Worm (Caenorhabditis elegans) whole organism, young adult: Measurements from ENCODE around the gene srg-25.

Source experiments
- F23B12.7 ChIP-seq: sonication (generic microtip); optimal IDR thresholded peaks from 2 replicates; lab custom pipeline; 2017; ENCODE audit warnings: missing genetic modification characterization, mild to moderate bottlenecking, missing compliant biosample characterization, antibody characterized with exemption, moderate library complexity; ENCODE audit not compliant: insufficient read depth
- F33H1.4 ChIP-seq: fragments of 200-800 bp; sonication (Bioruptor generic); IDR thresholded peaks from 2 replicates; pipeline ENCODE4 v1.3.6; 2022; ENCODE audit warnings: missing genetic modification reagents, missing genetic modification characterization, missing compliant biosample characterization
- F55B11.4 ChIP-seq: sonication (generic microtip); optimal IDR thresholded peaks from 2 replicates; lab custom pipeline; 2016; ENCODE audit warnings: missing compliant biosample characterization, missing genetic modification characterization, borderline replicate concordance; ENCODE audit not compliant: insufficient read depth
- K12H6.12 ChIP-seq: fragments of 200-800 bp; sonication (Bioruptor generic); optimal IDR thresholded peaks from 2 replicates; lab custom pipeline; 2018; ENCODE audit warnings: mild to moderate bottlenecking, missing genetic modification characterization, missing compliant biosample characterization
- Y56A3A.18 ChIP-seq: fragments of 200-800 bp; sonication (Bioruptor generic); IDR thresholded peaks from 2 replicates; pipeline ENCODE4 v1.3.6; 2022; ENCODE audit warnings: missing genetic modification reagents, missing genetic modification characterization, missing compliant biosample characterization
- Y79H2A.3 ChIP-seq: fragments of 200-800 bp; sonication (Bioruptor generic); conservative IDR thresholded peaks from 2 replicates; pipeline ENCODE4 v1.3.6; 2022; ENCODE audit warnings: missing genetic modification reagents, missing genetic modification characterization, missing compliant biosample characterization
- akir-1 ChIP-seq: fragments of 200-800 bp; sonication (Bioruptor generic); optimal IDR thresholded peaks from 2 replicates; lab custom pipeline; 2018; ENCODE audit warnings: mild to moderate bottlenecking, missing genetic modification characterization, moderate library complexity, missing compliant biosample characterization
- aptf-3 ChIP-seq: fragments of 200-800 bp; sonication (Bioruptor generic); IDR thresholded peaks from 2 replicates; pipeline ENCODE4 v1.3.6; 2022; ENCODE audit warnings: missing genetic modification characterization, missing compliant biosample characterization
- athp-1 ChIP-seq: sonication (generic microtip); optimal IDR thresholded peaks from 2 replicates; lab custom pipeline; 2017; ENCODE audit warnings: mild to moderate bottlenecking, missing genetic modification characterization, missing compliant biosample characterization
- attf-6 ChIP-seq: fragments of 200-800 bp; sonication (Bioruptor generic); IDR thresholded peaks from 2 replicates; pipeline ENCODE4 v1.3.6; 2022; ENCODE audit warnings: missing genetic modification reagents, missing genetic modification characterization, missing compliant biosample characterization
- bed-1 ChIP-seq: fragments of 200-800 bp; sonication (Bioruptor generic); IDR thresholded peaks from 2 replicates; pipeline ENCODE4 v1.3.6; 2022; ENCODE audit warnings: missing genetic modification reagents, missing genetic modification characterization, missing compliant biosample characterization
- bed-2 ChIP-seq: fragments of 200-800 bp; sonication (Bioruptor generic); IDR thresholded peaks from 2 replicates; pipeline ENCODE4 v1.3.6; 2022; ENCODE audit warnings: missing genetic modification reagents, missing genetic modification characterization, missing compliant biosample characterization
- chd-7 ChIP-seq: sonication (generic microtip); optimal IDR thresholded peaks from 2 replicates; lab custom pipeline; 2016; ENCODE audit warnings: mild to moderate bottlenecking, missing genetic modification characterization, moderate library complexity, missing compliant biosample characterization
- die-1 ChIP-seq: sonication (generic microtip); optimal IDR thresholded peaks from 2 replicates; lab custom pipeline; 2016; ENCODE audit warnings: missing genotype, mild to moderate bottlenecking, missing genetic modification characterization, missing compliant biosample characterization
- dox-1 ChIP-seq: fragments of 200-800 bp; sonication (Bioruptor generic); IDR thresholded peaks from 2 replicates; pipeline ENCODE4 v1.3.6; 2022; ENCODE audit warnings: missing genetic modification reagents, missing genetic modification characterization, missing compliant biosample characterization
- efl-1 ChIP-seq: fragments of 150-350 bp; optimal IDR thresholded peaks from 2 replicates; lab custom pipeline; 2014; ENCODE audit warnings: missing biosample characterization, missing genetic modification reagents, missing genetic modification characterization
- egrh-3 ChIP-seq: fragments of 200-800 bp; sonication (Bioruptor generic); IDR thresholded peaks from 2 replicates; pipeline ENCODE4 v1.3.6; 2022; ENCODE audit warnings: missing genetic modification reagents, missing genetic modification characterization, missing compliant biosample characterization
- ets-4 ChIP-seq: fragments of 200-800 bp; sonication (Bioruptor generic); optimal IDR thresholded peaks from 2 replicates; lab custom pipeline; 2018; ENCODE audit warnings: mild to moderate bottlenecking, missing genetic modification characterization, missing compliant biosample characterization
- gei-17 ChIP-seq: fragments of 200-800 bp; sonication (Bioruptor generic); optimal IDR thresholded peaks from 2 replicates; lab custom pipeline; 2018; ENCODE audit warnings: mild to moderate bottlenecking, missing genetic modification characterization, missing compliant biosample characterization
- hlh-26 ChIP-seq: fragments of 200-800 bp; sonication (Bioruptor generic); conservative IDR thresholded peaks from 2 replicates; pipeline ENCODE4 v1.3.6; 2022; ENCODE audit warnings: missing genetic modification reagents, missing genetic modification characterization, missing compliant biosample characterization
- lag-1 ChIP-seq: fragments of 200-800 bp; sonication (Bioruptor generic); IDR thresholded peaks from 2 replicates; pipeline ENCODE4 v1.3.6; 2022; ENCODE audit warnings: missing genetic modification reagents, missing genetic modification characterization, missing compliant biosample characterization
- let-607 ChIP-seq, 2 experiments: fragments of 200-800 bp in 1 of 2; sonication (Bioruptor generic) in 1 of 2; sonication (generic microtip) in 1 of 2; optimal IDR thresholded peaks; 2 replicates each; lab custom pipeline; 2016 to 2018; ENCODE audit warnings: mild to moderate bottlenecking in 2 of 2, missing compliant biosample characterization in 2 of 2, missing genetic modification characterization in 2 of 2, moderate library complexity in 2 of 2, missing genotype in 1 of 2
- lin-26 ChIP-seq: fragments of 200-800 bp; sonication (Bioruptor generic); IDR thresholded peaks from 2 replicates; pipeline ENCODE4 v1.3.6; 2022; ENCODE audit warnings: missing genetic modification reagents, missing genetic modification characterization, missing compliant biosample characterization
- lin-35 ChIP-seq, 3 experiments: fragments of 150-350 bp in 2 of 3; sonication (generic microtip) in 1 of 3; optimal IDR thresholded peaks; 2 replicates each; lab custom pipeline; 2014 to 2018; ENCODE audit warnings: missing biosample characterization in 3 of 3, missing genetic modification characterization in 3 of 3, missing genetic modification reagents in 3 of 3
- lin-54 ChIP-seq: fragments of 200-800 bp; sonication (Bioruptor generic); optimal IDR thresholded peaks from 2 replicates; lab custom pipeline; 2018; ENCODE audit warnings: mild to moderate bottlenecking, missing genetic modification characterization, missing compliant biosample characterization
- madf-10 ChIP-seq: sonication (generic microtip); optimal IDR thresholded peaks from 2 replicates; lab custom pipeline; 2016; ENCODE audit warnings: mild to moderate bottlenecking, missing genetic modification characterization, missing compliant biosample characterization
- nhr-179 ChIP-seq: sonication (generic microtip); optimal IDR thresholded peaks from 2 replicates; lab custom pipeline; 2016; ENCODE audit warnings: mild to moderate bottlenecking, missing genetic modification characterization, missing compliant biosample characterization
- rcor-1 ChIP-seq: fragments of 200-800 bp; sonication (Bioruptor generic); IDR thresholded peaks from 2 replicates; pipeline ENCODE4 v1.3.6; 2022; ENCODE audit warnings: missing genetic modification reagents, missing genetic modification characterization, missing compliant biosample characterization
- repo-1 ChIP-seq: sonication (generic microtip); optimal IDR thresholded peaks from 2 replicates; lab custom pipeline; 2017; ENCODE audit warnings: mild to moderate bottlenecking, missing genetic modification characterization, missing compliant biosample characterization
- sdz-38 ChIP-seq: sonication (generic microtip); optimal IDR thresholded peaks from 2 replicates; lab custom pipeline; 2016; ENCODE audit warnings: missing genotype, missing genetic modification characterization, missing compliant biosample characterization
- snpc-1.3 ChIP-seq: sonication (generic microtip); optimal IDR thresholded peaks from 2 replicates; lab custom pipeline; 2017; ENCODE audit warnings: missing genetic modification characterization, mild to moderate bottlenecking, missing compliant biosample characterization, antibody characterized with exemption, moderate library complexity, missing genotype, missing genetic modification reagents; ENCODE audit not compliant: insufficient read depth
- unc-130 ChIP-seq: sonication (generic microtip); optimal IDR thresholded peaks from 2 replicates; lab custom pipeline; 2016; ENCODE audit warnings: missing genetic modification reagents, missing genetic modification characterization, missing compliant biosample characterization
- xnd-1 ChIP-seq: sonication (generic microtip); optimal IDR thresholded peaks from 2 replicates; lab custom pipeline; 2016; ENCODE audit warnings: missing genotype, missing genetic modification reagents, missing genetic modification characterization, missing compliant biosample characterization
- zim-3 ChIP-seq: sonication (generic microtip); optimal IDR thresholded peaks from 2 replicates; lab custom pipeline; 2017; ENCODE audit warnings: mild to moderate bottlenecking, missing genetic modification characterization, moderate library complexity, missing compliant biosample characterization

srg-25 gene

ce11 chrV:5311635-5312034 is 33.7 kb downstream of the srg-25 start, which contains the start of gene C10G8.4:
Gene C10G8.4, plus strand, starts transcription at chrV:5311935.
- TF ChIP-seq F33H1.4 (GFP tag; lab: Robert Waterston, UW) (no peak), lag-1 (no peak), xnd-1 (no peak), Y56A3A.18 (GFP tag; lab: Robert Waterston, UW) (no peak), dox-1 (GFP tag; lab: Robert Waterston, UW) (no peak), attf-6 (no peak), bed-2 (GFP tag; lab: Robert Waterston, UW) (no peak), F23B12.7 (tag; lab: Kevin White, UChicago) (no peak), Y79H2A.3 (GFP tag; lab: Robert Waterston, UW) (no peak), chd-7 (tag; lab: Kevin White, UChicago) (no peak), nhr-179 (no peak), rcor-1 (GFP tag; lab: Robert Waterston, UW) (no peak), K12H6.12 (tag; lab: Kevin White, UChicago) (no peak), aptf-3 (GFP tag; lab: Robert Waterston, UW) (no peak), lin-35 (GFP tag; optimal IDR thresholded peaks at IDR 0.05; lab: Kevin White, UChicago) (no peak), let-607 (tag; optimal IDR thresholded peaks at IDR 0.05; lab: Kevin White, UChicago) (no peak), akir-1 (GFP tag; lab: Kevin White, UChicago) (no peak), lin-54 (GFP tag; lab: Kevin White, UChicago) (no peak), bed-1 (GFP tag; lab: Robert Waterston, UW) (no peak)

ce11 chrV:5304366-5304765 is 41.0 kb downstream of the srg-25 start:
- no peak for TF ChIP-seq hlh-26 (GFP tag; lab: Robert Waterston, UW)
- no peak for TF ChIP-seq efl-1 (GFP tag; lab: Kevin White, UChicago)
- TF ChIP-seq sdz-38 (tag; lab: Kevin White, UChicago) = no peak
- no peak for TF ChIP-seq lin-26 (GFP tag; lab: Robert Waterston, UW)
- no peak for TF ChIP-seq unc-130 (GFP tag; lab: Kevin White, UChicago)
- TF ChIP-seq snpc-1.3 (tag; lab: Kevin White, UChicago) = no peak
- TF ChIP-seq zim-3 (tag; lab: Kevin White, UChicago) = no peak
- TF ChIP-seq F23B12.7 (tag; lab: Kevin White, UChicago) = no peak
- no peak for TF ChIP-seq ets-4 (GFP tag; lab: Kevin White, UChicago)
- no peak for TF ChIP-seq athp-1 (tag; lab: Kevin White, UChicago)
- TF ChIP-seq gei-17 (GFP tag; lab: Kevin White, UChicago) = no peak
- TF ChIP-seq, all 124 proteins: peak for 0

ce11 chrV:5303389-5303788 is 41.9 kb downstream of the srg-25 start, which contains the start of gene ncx-2:
Gene ncx-2, plus strand, starts transcription at chrV:5303689.
- TF ChIP-seq madf-10 = no peak
- no peak for TF ChIP-seq F55B11.4 (tag; lab: Kevin White, UChicago)
- no peak for TF ChIP-seq repo-1 (tag; lab: Kevin White, UChicago)
- no peak for TF ChIP-seq egrh-3 (GFP tag; lab: Robert Waterston, UW)
- no peak for TF ChIP-seq die-1 (tag; lab: Kevin White, UChicago)
- TF ChIP-seq F23B12.7 (tag; lab: Kevin White, UChicago) = no peak
